Fruit fly (Drosophila melanogaster): ENCODE measurements around the gene BomBc3.

Gene BomBc3

DNA sequence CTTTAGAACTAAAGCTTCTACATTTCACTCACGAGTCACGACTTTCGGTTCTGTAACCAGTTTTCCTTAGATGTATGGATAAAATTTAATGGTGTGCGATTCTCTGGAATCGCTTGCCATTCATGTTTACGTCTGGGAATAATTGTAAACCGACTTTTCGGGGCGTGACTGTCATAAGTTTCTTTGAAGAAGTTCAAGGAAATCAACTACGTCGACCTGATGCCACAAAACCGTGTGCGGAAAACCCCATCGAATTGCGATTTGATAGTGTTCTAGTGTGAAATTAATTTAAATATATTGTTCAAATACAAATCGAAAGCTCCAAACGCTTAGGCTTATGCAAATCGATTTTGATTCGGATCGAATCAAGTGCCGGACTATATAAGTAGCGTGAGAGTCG, at the start of gene BomBc3:
BomBc3 (plus strand) TSS at position 301 of the 400 bp plus-strand sequence.
- no peak for TF ChIP-seq EcR (GFP tag; optimal IDR thresholded peaks at IDR 0.05)
- TF ChIP-seq pan (optimal IDR thresholded peaks at IDR 0.05) = no peak
- TF ChIP-seq Dll (optimal IDR thresholded peaks at IDR 0.05) = no peak
- TF ChIP-seq psq (optimal IDR thresholded peaks at IDR 0.05) = no peak
- TF ChIP-seq usp (GFP tag; optimal IDR thresholded peaks at IDR 0.05) = no peak
- no peak for TF ChIP-seq CG8478 (optimal IDR thresholded peaks at IDR 0.05)

DNA sequence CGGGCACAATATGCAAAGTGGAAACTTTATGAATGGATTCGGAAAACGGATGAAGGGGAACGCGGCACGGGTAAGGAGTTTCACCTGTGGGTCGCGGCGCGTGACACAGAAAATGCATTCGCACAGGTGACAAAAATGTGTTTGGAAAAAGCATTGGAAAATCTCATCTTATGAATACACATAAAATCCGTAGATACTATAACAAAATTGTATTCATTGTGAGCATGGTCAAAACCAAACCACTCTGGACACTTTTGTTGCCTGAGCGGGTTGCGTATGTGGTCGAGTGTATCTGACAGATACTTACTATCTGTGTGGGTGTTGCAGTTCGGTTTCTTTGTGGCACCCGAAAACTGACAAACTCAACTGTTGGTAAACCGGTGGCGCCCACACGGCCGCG, 47.4 kb upstream of the BomBc3 start:
- TF ChIP-seq pan (optimal IDR thresholded peaks at IDR 0.05) (no peak), usp (GFP tag; optimal IDR thresholded peaks at IDR 0.05) (no peak), CG8478 (optimal IDR thresholded peaks at IDR 0.05) (no peak), psq (optimal IDR thresholded peaks at IDR 0.05) (no peak), EcR (GFP tag; optimal IDR thresholded peaks at IDR 0.05) (no peak), Dll (optimal IDR thresholded peaks at IDR 0.05) (no peak)

DNA sequence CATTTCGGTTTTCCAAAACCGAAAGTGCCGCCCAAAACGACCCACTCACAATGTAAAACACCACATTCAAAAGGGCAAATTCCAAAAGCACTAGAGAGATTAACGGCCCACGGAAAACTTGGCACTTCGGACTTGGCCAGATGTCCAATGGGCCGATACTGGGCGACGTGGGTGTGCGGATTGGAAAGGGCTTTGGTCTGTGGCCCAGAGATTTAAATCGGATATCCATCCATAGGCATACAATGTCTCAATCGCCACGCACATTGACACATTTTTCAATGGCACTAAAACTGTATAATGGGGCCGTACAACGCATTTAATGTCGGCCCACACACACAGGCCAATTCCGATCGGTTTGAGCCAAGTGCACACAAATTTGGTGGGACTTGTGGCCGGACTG, 46.5 kb upstream of the BomBc3 start:
- no peak for TF ChIP-seq psq (optimal IDR thresholded peaks at IDR 0.05)
- no peak for TF ChIP-seq Dll (optimal IDR thresholded peaks at IDR 0.05)
- TF ChIP-seq usp (GFP tag; optimal IDR thresholded peaks at IDR 0.05) = no peak
- no peak for TF ChIP-seq EcR (GFP tag; optimal IDR thresholded peaks at IDR 0.05)
- TF ChIP-seq CG8478 (optimal IDR thresholded peaks at IDR 0.05) = no peak
- no peak for TF ChIP-seq pan (optimal IDR thresholded peaks at IDR 0.05)

DNA sequence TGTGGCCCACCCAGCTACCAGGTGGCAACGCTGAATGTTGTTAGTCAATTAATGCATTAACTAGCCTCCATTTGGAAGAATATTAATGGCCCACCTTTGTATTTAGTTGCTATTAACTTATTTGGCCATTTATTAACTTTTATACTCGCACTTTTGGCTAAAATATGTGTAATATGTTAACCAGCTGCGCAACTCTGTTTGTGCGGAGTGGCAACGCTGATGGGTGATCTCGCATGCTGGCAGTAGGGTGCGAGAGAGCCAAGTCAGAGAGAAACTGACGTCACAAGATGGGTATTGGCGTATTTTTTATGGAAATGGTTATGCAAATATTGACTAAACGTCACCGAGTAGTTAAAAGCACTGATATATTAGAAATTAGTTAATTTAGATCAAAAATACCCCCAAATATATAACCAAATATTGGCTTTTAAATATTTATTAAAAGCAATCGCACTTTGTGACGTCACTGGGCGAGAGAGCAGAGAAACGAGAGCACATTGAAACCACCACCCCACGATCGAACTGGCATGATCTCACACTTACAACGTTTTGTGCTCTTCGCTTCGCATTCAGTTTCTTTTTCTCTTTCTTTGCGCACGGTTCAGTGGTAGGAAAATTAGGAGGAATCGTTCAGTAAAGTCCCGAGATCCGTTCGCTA, 45.1 kb upstream of the BomBc3 start, which contains the start of gene how:
how (plus strand) TSS at position 567 of the 658 bp plus-strand sequence.
- TF ChIP-seq psq (optimal IDR thresholded peaks at IDR 0.05) = no peak
- peak; percentile 43 for TF ChIP-seq Dll (optimal IDR thresholded peaks at IDR 0.05)
- no peak for TF ChIP-seq usp (GFP tag; optimal IDR thresholded peaks at IDR 0.05)

DNA sequence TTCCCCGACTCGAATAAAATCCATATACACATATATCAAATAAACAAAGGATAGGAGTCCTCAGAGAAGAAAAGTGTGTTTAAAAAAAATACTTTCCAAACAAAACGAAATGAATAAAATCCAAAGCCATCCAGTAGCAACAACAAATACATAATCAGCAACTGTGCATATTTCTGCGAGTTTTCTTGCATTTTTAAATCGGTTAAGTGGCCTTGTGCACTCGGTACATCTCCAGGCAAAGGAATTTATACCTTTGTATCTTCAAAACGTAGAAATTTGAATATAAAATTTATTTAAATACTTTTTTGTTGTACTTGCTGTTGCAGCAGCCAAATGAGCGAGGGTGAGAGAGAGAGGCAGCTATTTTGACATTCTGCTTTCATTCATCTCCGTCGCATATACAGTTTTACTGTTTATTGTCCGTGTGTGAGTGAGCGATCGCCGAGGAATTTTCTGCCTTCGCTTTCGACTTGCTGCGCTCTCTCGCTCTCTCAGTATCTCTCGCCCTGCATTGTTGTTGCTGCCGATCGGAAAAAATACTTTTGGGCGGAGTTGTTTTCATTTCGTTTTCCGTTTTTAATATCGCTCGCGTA, 44.5 kb upstream of the BomBc3 start:
- TF ChIP-seq EcR (GFP tag; optimal IDR thresholded peaks at IDR 0.05) (no peak), usp (GFP tag; optimal IDR thresholded peaks at IDR 0.05) (no peak), pan (optimal IDR thresholded peaks at IDR 0.05) (no peak), Dll (optimal IDR thresholded peaks at IDR 0.05) (no peak), psq (optimal IDR thresholded peaks at IDR 0.05) (no peak), CG8478 (optimal IDR thresholded peaks at IDR 0.05) (no peak)

DNA sequence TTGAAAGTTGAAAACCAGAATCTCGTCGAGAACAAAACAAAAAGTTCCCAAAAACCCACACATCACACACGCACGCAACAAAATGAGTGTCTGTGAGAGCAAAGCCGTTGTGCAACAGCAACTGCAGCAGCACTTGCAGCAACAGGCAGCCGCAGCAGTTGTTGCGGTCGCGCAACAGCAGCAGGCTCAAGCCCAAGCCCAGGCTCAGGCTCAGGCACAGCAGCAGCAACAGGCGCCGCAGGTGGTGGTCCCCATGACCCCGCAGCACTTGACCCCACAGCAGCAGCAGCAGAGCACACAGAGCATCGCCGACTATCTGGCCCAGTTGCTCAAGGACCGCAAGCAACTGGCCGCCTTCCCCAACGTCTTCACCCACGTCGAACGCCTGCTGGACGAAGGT, 43.9 kb upstream of the BomBc3 start:
- no peak for TF ChIP-seq usp (GFP tag; optimal IDR thresholded peaks at IDR 0.05)
- no peak for TF ChIP-seq Dll (optimal IDR thresholded peaks at IDR 0.05)
- no peak for TF ChIP-seq CG8478 (optimal IDR thresholded peaks at IDR 0.05)
- no peak for TF ChIP-seq EcR (GFP tag; optimal IDR thresholded peaks at IDR 0.05)
- TF ChIP-seq psq (optimal IDR thresholded peaks at IDR 0.05) = no peak
- TF ChIP-seq pan (optimal IDR thresholded peaks at IDR 0.05) = no peak

DNA sequence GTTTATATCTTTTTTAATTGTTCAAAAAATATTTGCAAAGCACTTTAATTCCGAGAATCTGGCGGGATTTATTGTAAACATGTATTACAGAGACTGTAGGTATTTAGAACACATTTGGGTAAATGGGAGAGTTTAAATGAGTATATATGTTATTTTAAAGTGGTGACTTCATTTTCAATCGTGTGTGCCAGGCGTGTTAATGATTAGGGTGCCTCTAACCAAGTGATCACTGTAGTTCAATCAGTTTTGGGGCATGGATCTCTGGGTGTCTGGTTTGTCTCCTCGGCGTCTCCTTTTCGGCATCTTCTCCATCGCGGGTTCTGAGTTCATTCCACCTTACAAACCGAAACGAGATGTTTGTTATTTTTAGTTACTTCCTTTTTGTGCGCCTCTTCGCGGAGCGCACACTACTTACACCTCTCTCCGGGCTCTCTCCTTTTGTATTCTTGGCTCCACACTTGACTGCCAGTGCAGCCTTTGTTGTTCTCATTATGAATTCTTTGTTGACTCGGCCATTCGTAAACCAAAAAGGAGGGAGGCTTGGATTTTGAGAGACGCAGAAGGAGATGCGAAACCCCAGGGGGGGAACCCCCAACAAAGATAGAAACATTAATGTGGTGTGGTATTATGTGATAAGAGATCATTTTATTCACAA, 43.0 kb upstream of the BomBc3 start:
- TF ChIP-seq EcR (GFP tag; optimal IDR thresholded peaks at IDR 0.05) (peak; percentile 8 to 74), psq (optimal IDR thresholded peaks at IDR 0.05) (no peak)

DNA sequence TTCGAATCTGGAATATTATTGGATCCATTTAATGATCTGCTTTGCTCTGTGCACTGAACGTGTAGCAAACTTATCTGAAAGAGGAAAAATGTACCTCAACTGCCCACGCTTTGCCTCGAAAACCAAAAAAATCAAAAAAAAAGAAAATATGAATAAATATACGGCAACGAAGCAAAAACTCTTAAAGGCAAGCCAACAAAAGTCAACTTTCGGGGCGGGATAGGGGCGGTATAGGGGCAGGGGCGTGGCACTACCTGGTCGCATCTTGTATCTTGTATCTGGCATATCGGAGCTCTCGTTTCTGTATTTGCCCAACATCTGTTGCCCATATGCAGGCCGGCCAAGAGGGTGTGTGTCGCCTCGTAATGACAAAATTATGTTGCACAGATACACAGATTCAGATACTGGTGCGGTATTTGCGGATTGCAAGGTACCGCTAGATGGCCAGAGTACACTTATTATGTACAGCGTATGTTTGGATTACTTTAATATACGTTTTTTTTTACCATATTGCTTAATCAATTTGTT, 42.4 kb upstream of the BomBc3 start:
- TF ChIP-seq pan (optimal IDR thresholded peaks at IDR 0.05) = no peak
- TF ChIP-seq Dll (optimal IDR thresholded peaks at IDR 0.05) = no peak
- TF ChIP-seq usp (GFP tag; optimal IDR thresholded peaks at IDR 0.05) = no peak
- no peak for TF ChIP-seq psq (optimal IDR thresholded peaks at IDR 0.05)
- no peak for TF ChIP-seq CG8478 (optimal IDR thresholded peaks at IDR 0.05)
- TF ChIP-seq EcR (GFP tag; optimal IDR thresholded peaks at IDR 0.05) = no peak

DNA sequence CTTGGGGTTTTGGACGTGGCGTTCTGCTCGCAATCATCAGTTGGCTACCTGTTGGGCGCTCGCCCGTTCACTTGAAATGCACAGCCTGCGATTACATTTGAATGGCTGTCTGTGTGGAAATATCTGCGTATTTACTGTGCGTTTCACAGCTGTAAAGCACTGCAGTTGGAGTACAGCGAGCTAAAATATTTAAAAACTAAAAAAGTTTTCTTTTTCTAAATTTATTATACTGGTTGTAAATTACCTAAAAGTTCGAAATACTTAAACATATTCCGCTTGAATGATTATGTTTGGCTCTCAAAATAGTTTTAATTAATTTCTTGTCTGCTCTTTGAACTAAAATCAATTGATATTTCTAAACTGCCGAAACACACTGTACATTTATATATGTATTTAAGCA, 40.6 kb upstream of the BomBc3 start:
- no peak for TF ChIP-seq psq (optimal IDR thresholded peaks at IDR 0.05)
- no peak for TF ChIP-seq EcR (GFP tag; optimal IDR thresholded peaks at IDR 0.05)
- no peak for TF ChIP-seq pan (optimal IDR thresholded peaks at IDR 0.05)

DNA sequence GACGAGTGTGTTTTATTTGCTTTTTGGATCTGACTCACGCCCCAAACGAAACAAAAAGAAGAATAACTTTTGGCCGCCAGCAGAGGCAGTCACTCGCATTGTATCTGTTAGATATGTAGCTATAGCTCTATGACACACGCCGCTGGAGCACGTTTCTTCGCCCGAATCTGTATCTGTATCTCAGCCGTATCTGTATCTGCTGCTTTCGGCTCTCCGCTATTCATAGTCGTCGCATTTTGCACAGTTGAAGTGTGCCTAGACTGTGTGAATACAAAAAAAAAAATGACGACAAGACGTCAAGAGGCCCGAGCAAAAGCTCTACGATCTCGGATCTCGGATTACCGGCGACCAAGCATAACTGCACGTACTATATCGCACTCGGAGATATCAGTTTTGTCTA, 40.2 kb upstream of the BomBc3 start:
- TF ChIP-seq Dll (optimal IDR thresholded peaks at IDR 0.05) (no peak), psq (optimal IDR thresholded peaks at IDR 0.05) (no peak), usp (GFP tag; optimal IDR thresholded peaks at IDR 0.05) (no peak), CG8478 (optimal IDR thresholded peaks at IDR 0.05) (no peak), EcR (GFP tag; optimal IDR thresholded peaks at IDR 0.05) (no peak), pan (optimal IDR thresholded peaks at IDR 0.05) (no peak)

DNA sequence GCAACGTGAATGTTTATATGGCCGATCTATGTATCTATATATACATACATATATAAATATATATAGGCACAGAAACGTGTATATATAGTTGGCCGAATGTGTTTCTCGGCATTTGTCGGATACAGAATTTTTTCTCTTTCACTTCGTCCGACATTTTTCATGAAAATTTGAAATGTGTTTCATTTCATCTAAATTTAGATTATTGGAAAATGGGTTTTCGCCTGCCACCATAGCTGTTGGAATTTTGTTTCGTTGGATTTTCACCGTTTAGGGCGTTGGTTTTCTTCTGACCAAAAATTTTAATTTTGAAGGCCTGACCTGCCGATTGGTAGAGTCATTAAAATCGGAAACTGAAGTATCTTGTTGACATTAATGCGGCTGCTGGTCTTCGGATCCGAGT, 39.5 kb upstream of the BomBc3 start:
- TF ChIP-seq usp (GFP tag; optimal IDR thresholded peaks at IDR 0.05) (no peak), psq (optimal IDR thresholded peaks at IDR 0.05) (no peak), CG8478 (optimal IDR thresholded peaks at IDR 0.05) (no peak), Dll (optimal IDR thresholded peaks at IDR 0.05) (no peak), pan (optimal IDR thresholded peaks at IDR 0.05) (no peak), EcR (GFP tag; optimal IDR thresholded peaks at IDR 0.05) (no peak)

DNA sequence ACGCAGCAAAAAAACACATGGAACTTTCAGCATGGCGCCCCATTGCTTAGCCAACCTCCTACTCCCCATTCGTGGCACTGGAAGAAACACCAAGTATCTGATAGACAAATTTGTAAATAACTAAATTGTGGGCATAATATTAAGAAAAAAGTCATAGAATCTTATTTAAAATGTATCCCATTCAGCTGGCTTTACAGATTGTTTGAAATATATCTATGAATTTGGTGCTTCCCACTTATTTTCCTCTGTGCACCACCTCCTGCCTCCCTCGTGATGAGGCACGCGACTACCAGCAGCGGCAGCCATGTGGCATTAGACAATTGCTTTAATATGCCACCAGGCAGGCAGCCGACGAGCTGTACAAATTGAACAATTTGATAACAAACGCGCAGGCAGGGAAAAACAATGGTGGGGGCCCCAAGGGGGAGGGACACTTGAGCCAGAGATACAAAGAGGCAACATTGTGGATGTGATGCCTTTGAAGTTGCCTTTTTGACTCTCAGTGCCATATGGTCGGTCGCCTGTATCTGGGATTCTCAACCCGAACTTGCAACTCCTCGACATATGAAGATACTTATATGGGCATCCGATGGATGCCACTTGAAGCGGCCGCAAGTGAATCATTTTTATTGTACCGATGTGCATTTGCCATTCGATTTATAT, 37.6 kb upstream of the BomBc3 start:
- TF ChIP-seq Dll (optimal IDR thresholded peaks at IDR 0.05) = no peak
- no peak for TF ChIP-seq pan (optimal IDR thresholded peaks at IDR 0.05)
- no peak for TF ChIP-seq EcR (GFP tag; optimal IDR thresholded peaks at IDR 0.05)
- TF ChIP-seq usp (GFP tag; optimal IDR thresholded peaks at IDR 0.05) = no peak
- TF ChIP-seq psq (optimal IDR thresholded peaks at IDR 0.05) = no peak
- no peak for TF ChIP-seq CG8478 (optimal IDR thresholded peaks at IDR 0.05)

Measured in whole organism.